Worm (Caenorhabditis elegans) whole organism, late embryonic: ENCODE measurements around the gene R193.2.

Experiments used
- K09A11.1 ChIP-seq: sonication (generic microtip); optimal IDR thresholded peaks from 2 replicates; lab custom pipeline; 2017; ENCODE audit warnings: antibody characterized with exemption, mild to moderate bottlenecking, missing genetic modification characterization, missing compliant biosample characterization; ENCODE audit not compliant: insufficient read depth
- ceh-31 ChIP-seq: sonication (generic microtip); optimal IDR thresholded peaks from 2 replicates; lab custom pipeline; 2016; ENCODE audit warnings: missing genetic modification characterization, missing compliant biosample characterization
- ceh-34 ChIP-seq: sonication (generic microtip); optimal IDR thresholded peaks from 2 replicates; lab custom pipeline; 2016; ENCODE audit warnings: mild to moderate bottlenecking, missing genetic modification characterization, missing compliant biosample characterization
- ceh-9 ChIP-seq: sonication (generic microtip); optimal IDR thresholded peaks from 2 replicates; lab custom pipeline; 2016; ENCODE audit warnings: mild to moderate bottlenecking, missing genetic modification characterization, inconsistent platforms, missing compliant biosample characterization
- fkh-10 ChIP-seq: fragments of 150-350 bp; optimal IDR thresholded peaks from 2 replicates; lab custom pipeline; 2014; ENCODE audit warnings: missing biosample characterization, missing genetic modification reagents, missing genetic modification characterization
- nfya-1 ChIP-seq: sonication (generic microtip); optimal IDR thresholded peaks from 2 replicates; lab custom pipeline; 2017; ENCODE audit warnings: missing genetic modification characterization, mild to moderate bottlenecking, missing compliant biosample characterization, antibody characterized with exemption, moderate library complexity
- nhr-11 ChIP-seq: fragments of 150-350 bp; optimal IDR thresholded peaks from 2 replicates; lab custom pipeline; 2014; ENCODE audit warnings: missing biosample characterization, missing genetic modification characterization
- odd-2 ChIP-seq: sonication (generic microtip); optimal IDR thresholded peaks from 2 replicates; lab custom pipeline; 2017; ENCODE audit warnings: antibody characterized with exemption, mild to moderate bottlenecking, missing genetic modification characterization, missing compliant biosample characterization
- pha-2 ChIP-seq: sonication (generic microtip); optimal IDR thresholded peaks from 2 replicates; lab custom pipeline; 2017; ENCODE audit warnings: mild to moderate bottlenecking, missing genetic modification characterization, missing compliant biosample characterization
- pha-4 ChIP-seq: fragments of 150-350 bp; optimal IDR thresholded peaks from 2 replicates; lab custom pipeline; 2018; ENCODE audit warnings: missing biosample characterization, missing genetic modification reagents, missing genetic modification characterization
- ttx-3 ChIP-seq: sonication (generic microtip); optimal IDR thresholded peaks from 2 replicates; lab custom pipeline; 2016; ENCODE audit warnings: missing genetic modification reagents, missing genetic modification characterization, missing compliant biosample characterization
- unc-3 ChIP-seq, 2 experiments: fragments of 200-800 bp in 1 of 2; sonication (Bioruptor generic) in 1 of 2; sonication (generic microtip) in 1 of 2; conservative IDR thresholded peaks in 1 of 2; optimal IDR thresholded peaks in 1 of 2; 2 replicates each; pipeline versions ENCODE4 v1.3.6 to Lab custom; 2016 to 2022; ENCODE audit warnings: missing compliant biosample characterization in 2 of 2, missing genetic modification characterization in 2 of 2, missing genetic modification reagents in 1 of 2
- ztf-16 ChIP-seq: sonication (generic microtip); optimal IDR thresholded peaks from 2 replicates; lab custom pipeline; 2017; ENCODE audit warnings: missing genetic modification characterization, missing compliant biosample characterization

DNA sequence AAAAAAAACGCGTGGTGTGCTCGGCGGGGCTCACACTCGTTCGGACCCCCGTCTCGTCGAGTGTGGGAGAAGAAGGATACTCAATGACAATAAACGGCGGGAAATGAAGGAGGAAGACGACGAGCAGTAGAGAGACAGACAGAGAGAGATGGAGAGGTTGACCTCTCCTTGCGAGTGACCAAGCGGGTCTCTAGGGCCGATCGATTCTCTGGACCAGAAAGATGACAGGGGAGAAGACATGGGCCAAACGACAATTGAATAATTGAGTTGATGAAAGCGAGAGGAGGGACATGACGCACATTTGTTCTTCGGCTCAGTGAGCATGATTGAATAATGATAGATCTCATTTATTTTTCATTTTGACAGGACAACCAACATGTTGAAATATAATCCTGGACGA, 28.1 kb downstream of the R193.2 start:
- TF ChIP-seq K09A11.1 (no peak), pha-4 (tag; lab: Kevin White, UChicago) (no peak), odd-2 (tag; lab: Kevin White, UChicago) (no peak), ttx-3 (no peak), pha-2 (no peak), ceh-9 (tag; lab: Kevin White, UChicago) (no peak), nfya-1 (tag; lab: Kevin White, UChicago) (peak; percentile 40), fkh-10 (GFP tag; lab: Kevin White, UChicago) (peak; percentile 2), unc-3 (GFP tag; conservative IDR thresholded peaks at IDR 0.05; lab: Robert Waterston, UW) (no peak), unc-3 (tag; optimal IDR thresholded peaks at IDR 0.05; lab: Kevin White, UChicago) (peak; percentile 2), nhr-11 (tag; lab: Kevin White, UChicago) (no peak), ceh-34 (tag; lab: Kevin White, UChicago) (peak; percentile 66), ztf-16 (tag; lab: Kevin White, UChicago) (no peak), ceh-31 (peak; percentile 92)
